Fruit fly (Drosophila melanogaster) whole organism, embryonic: ENCODE measurements around the gene CG15764.

Experiments
- Adf1 ChIP-seq: fragments of 200-800 bp; sonication (Bioruptor generic); IDR thresholded peaks from 2 replicates; pipeline ENCODE4 v1.3.6; 2022; ENCODE audit warnings: missing biosample characterization, missing genetic modification characterization
- BtbVII ChIP-seq: fragments of 200-800 bp; sonication (Bioruptor generic); optimal IDR thresholded peaks from 3 replicates; lab custom pipeline; 2017; ENCODE audit warnings: missing biosample characterization, mild to moderate bottlenecking, missing genetic modification characterization
- CG10431 ChIP-seq: fragments of 200-800 bp; sonication (Bioruptor generic); optimal IDR thresholded peaks from 3 replicates; lab custom pipeline; 2018; ENCODE audit warnings: missing biosample characterization, mild to moderate bottlenecking, missing genetic modification characterization
- CG11093 ChIP-seq: fragments of 200-800 bp; sonication (Bioruptor generic); IDR thresholded peaks from 3 replicates; pipeline ENCODE4 v1.3.6; 2022; ENCODE audit warnings: missing biosample characterization, missing genetic modification characterization
- CG12769 ChIP-seq: fragments of 200-800 bp; sonication (Bioruptor generic); optimal IDR thresholded peaks from 2 replicates; lab custom pipeline; 2019; ENCODE audit warnings: missing biosample characterization, mild to moderate bottlenecking, missing genetic modification characterization, moderate library complexity
- CG18599 ChIP-seq: fragments of 200-800 bp; sonication (Bioruptor generic); optimal IDR thresholded peaks from 3 replicates; lab custom pipeline; 2017; ENCODE audit warnings: missing biosample characterization, missing genetic modification characterization, mild to moderate bottlenecking, moderate library complexity, missing genetic modification reagents
- CG5180 ChIP-seq: fragments of 200-800 bp; sonication (Bioruptor generic); optimal IDR thresholded peaks from 3 replicates; lab custom pipeline; 2017; ENCODE audit warnings: missing biosample characterization, missing genetic modification characterization, mild to moderate bottlenecking, moderate library complexity, missing genetic modification reagents
- CG6689 ChIP-seq: fragments of 200-800 bp; sonication (Bioruptor generic); IDR thresholded peaks from 2 replicates; pipeline ENCODE4 v1.3.6; 2022; ENCODE audit warnings: missing biosample characterization, missing genetic modification characterization
- CG7786 ChIP-seq: fragments of 200-800 bp; sonication (Bioruptor generic); optimal IDR thresholded peaks from 2 replicates; lab custom pipeline; 2016; ENCODE audit warnings: missing biosample characterization, missing genetic modification characterization
- CG8089 ChIP-seq: fragments of 200-800 bp; sonication (Bioruptor generic); optimal IDR thresholded peaks from 3 replicates; lab custom pipeline; 2016; ENCODE audit warnings: missing biosample characterization, missing genetic modification characterization
- CG8281 ChIP-seq: fragments of 200-800 bp; sonication (Bioruptor generic); optimal IDR thresholded peaks from 2 replicates; lab custom pipeline; 2018; ENCODE audit warnings: missing biosample characterization, mild to moderate bottlenecking, missing genetic modification characterization, moderate library complexity
- CG8765 ChIP-seq: fragments of 200-800 bp; sonication (Bioruptor generic); IDR thresholded peaks from 2 replicates; pipeline ENCODE4 v1.3.6; 2022; ENCODE audit warnings: missing biosample characterization, missing genetic modification characterization
- CkIIα-i1 ChIP-seq: fragments of 200-800 bp; sonication (Bioruptor generic); IDR thresholded peaks from 2 replicates; pipeline ENCODE4 v1.3.6; 2022; ENCODE audit warnings: missing biosample characterization, missing genetic modification characterization
- Dll ChIP-seq: fragments of 200-800 bp; sonication (Bioruptor generic); IDR thresholded peaks from 4 replicates; pipeline ENCODE4 v1.3.6; 2022; ENCODE audit warnings: missing biosample characterization, missing genetic modification characterization; ENCODE audit not compliant: partially characterized antibody
- Eip74EF ChIP-seq, 2 experiments: fragments of 200-800 bp in 1 of 2; fragments of >200 bp in 1 of 2; sonication (Bioruptor generic) in 1 of 2; optimal IDR thresholded peaks; 2 replicates each; lab custom pipeline; 2017 to 2019; ENCODE audit warnings: missing biosample characterization in 2 of 2, missing genetic modification characterization in 2 of 2, mild to moderate bottlenecking in 1 of 2, moderate library complexity in 1 of 2
- Fer2 ChIP-seq: fragments of 200-800 bp; sonication (Bioruptor generic); optimal IDR thresholded peaks from 2 replicates; lab custom pipeline; 2018; ENCODE audit warnings: missing biosample characterization, mild to moderate bottlenecking, missing genetic modification characterization, moderate library complexity
- H15 ChIP-seq: fragments of 200-800 bp; sonication (Bioruptor generic); IDR thresholded peaks from 3 replicates; pipeline ENCODE4 v1.3.6; 2022; ENCODE audit warnings: missing biosample characterization, missing genetic modification characterization
- HLH54F ChIP-seq: fragments of 200-800 bp; sonication (Bioruptor generic); optimal IDR thresholded peaks from 3 replicates; lab custom pipeline; 2016; ENCODE audit warnings: missing biosample characterization, missing genetic modification characterization
- HLHmδ ChIP-seq: fragments of 200-800 bp; sonication (Bioruptor generic); optimal IDR thresholded peaks from 2 replicates; lab custom pipeline; 2018; ENCODE audit warnings: missing biosample characterization, mild to moderate bottlenecking, missing genetic modification characterization, moderate library complexity
- Hand ChIP-seq: fragments of 200-800 bp; sonication (Bioruptor generic); optimal IDR thresholded peaks from 2 replicates; lab custom pipeline; 2017; ENCODE audit warnings: mild to moderate bottlenecking, missing biosample characterization, missing genetic modification reagents, missing genetic modification characterization
- Hr3 ChIP-seq: fragments of 200-800 bp; sonication (Bioruptor generic); optimal IDR thresholded peaks from 3 replicates; lab custom pipeline; 2016; ENCODE audit warnings: missing biosample characterization, missing genetic modification characterization
- MESR4 ChIP-seq: fragments of 200-800 bp; sonication (Bioruptor generic); optimal IDR thresholded peaks from 2 replicates; lab custom pipeline; 2018; ENCODE audit warnings: missing biosample characterization, mild to moderate bottlenecking, missing genetic modification characterization, moderate library complexity
- MTF-1 ChIP-seq: fragments of 200-800 bp; sonication (Bioruptor generic); optimal IDR thresholded peaks from 2 replicates; lab custom pipeline; 2018; ENCODE audit warnings: missing biosample characterization, mild to moderate bottlenecking, missing genetic modification characterization, borderline replicate concordance
- Mes4 ChIP-seq: fragments of 200-800 bp; sonication (Bioruptor generic); optimal IDR thresholded peaks from 2 replicates; lab custom pipeline; 2016; ENCODE audit warnings: missing biosample characterization, missing genetic modification characterization
- Mrtf ChIP-seq: fragments of 200-800 bp; sonication (Bioruptor generic); IDR thresholded peaks from 3 replicates; pipeline ENCODE4 v1.3.6; 2022; ENCODE audit warnings: missing biosample characterization, missing genetic modification characterization
- NC2α ChIP-seq: fragments of 200-800 bp; sonication (Bioruptor generic); optimal IDR thresholded peaks from 2 replicates; lab custom pipeline; 2016; ENCODE audit warnings: missing biosample characterization, missing genetic modification characterization
- Oaz ChIP-seq: fragments of 200-800 bp; sonication (Bioruptor generic); IDR thresholded peaks from 2 replicates; pipeline ENCODE4 v1.3.6; 2022; ENCODE audit warnings: missing biosample characterization, missing genetic modification characterization
- Rx ChIP-seq: fragments of 200-800 bp; sonication (Bioruptor generic); IDR thresholded peaks from 2 replicates; pipeline ENCODE4 v1.3.6; 2022; ENCODE audit warnings: missing biosample characterization, missing genetic modification characterization
- Six4 ChIP-seq: fragments of 200-800 bp; sonication (Bioruptor generic); optimal IDR thresholded peaks from 2 replicates; lab custom pipeline; 2016; ENCODE audit warnings: missing biosample characterization, missing genetic modification characterization
- abd-A ChIP-seq: fragments of 200-800 bp; sonication (Bioruptor generic); optimal IDR thresholded peaks from 3 replicates; lab custom pipeline; 2019; ENCODE audit warnings: missing biosample characterization, mild to moderate bottlenecking, missing genetic modification characterization, moderate library complexity
- ase ChIP-seq: fragments of 200-800 bp; sonication (Bioruptor generic); IDR thresholded peaks from 3 replicates; pipeline ENCODE4 v1.3.6; 2022; ENCODE audit warnings: missing biosample characterization, missing genetic modification characterization
- chinmo ChIP-seq: fragments of 200-800 bp; sonication (Bioruptor generic); IDR thresholded peaks from 4 replicates; pipeline ENCODE4 v1.3.6; 2022; ENCODE audit warnings: missing biosample characterization, missing genetic modification characterization; ENCODE audit not compliant: partially characterized antibody
- dmrt99B ChIP-seq: fragments of 200-800 bp; sonication (Bioruptor generic); optimal IDR thresholded peaks from 2 replicates; lab custom pipeline; 2018; ENCODE audit warnings: missing biosample characterization, mild to moderate bottlenecking, missing genetic modification characterization, moderate library complexity
- exex ChIP-seq: fragments of 200-800 bp; sonication (Bioruptor generic); optimal IDR thresholded peaks from 4 replicates; lab custom pipeline; 2018; ENCODE audit warnings: missing biosample characterization, mild to moderate bottlenecking, missing genetic modification characterization, moderate library complexity
- grn ChIP-seq: fragments of 200-800 bp; sonication (Bioruptor generic); optimal IDR thresholded peaks from 3 replicates; lab custom pipeline; 2017; ENCODE audit warnings: missing biosample characterization, missing genetic modification characterization
- gsb ChIP-seq: fragments of 200-800 bp; sonication (Bioruptor generic); IDR thresholded peaks from 2 replicates; pipeline ENCODE4 v1.3.6; 2022; ENCODE audit warnings: missing biosample characterization, missing genetic modification characterization
- her ChIP-seq: fragments of 200-800 bp; sonication (Bioruptor generic); optimal IDR thresholded peaks from 2 replicates; lab custom pipeline; 2016; ENCODE audit warnings: missing biosample characterization, missing genetic modification characterization
- kah ChIP-seq: fragments of 200-800 bp; sonication (Bioruptor generic); optimal IDR thresholded peaks from 2 replicates; lab custom pipeline; 2018; ENCODE audit warnings: missing biosample characterization, mild to moderate bottlenecking, missing genetic modification characterization
- lbe ChIP-seq: fragments of 200-800 bp; sonication (Bioruptor generic); optimal IDR thresholded peaks from 2 replicates; lab custom pipeline; 2016; ENCODE audit warnings: missing biosample characterization, mild to moderate bottlenecking, missing genetic modification characterization
- lov ChIP-seq, 2 experiments: fragments of 200-800 bp in 1 of 2; fragments of >200 bp in 1 of 2; sonication (Bioruptor generic) in 1 of 2; IDR thresholded peaks in 1 of 2; optimal IDR thresholded peaks in 1 of 2; 2 replicates in 1 of 2; 3 replicates in 1 of 2; pipeline versions ENCODE4 v1.3.6 to Lab custom; 2017 to 2022; ENCODE audit warnings: missing biosample characterization in 1 of 2, missing genetic modification characterization in 1 of 2
- mld ChIP-seq: fragments of 200-800 bp; sonication (Bioruptor generic); IDR thresholded peaks from 3 replicates; pipeline ENCODE4 v1.3.6; 2022; ENCODE audit warnings: missing biosample characterization, missing genetic modification characterization; ENCODE audit not compliant: partially characterized antibody
- nau ChIP-seq: fragments of 200-800 bp; sonication (Bioruptor generic); optimal IDR thresholded peaks from 3 replicates; lab custom pipeline; 2017; ENCODE audit warnings: missing biosample characterization, mild to moderate bottlenecking, missing genetic modification characterization, missing genetic modification reagents
- onecut ChIP-seq: fragments of 200-800 bp; sonication (Bioruptor generic); IDR thresholded peaks from 2 replicates; pipeline ENCODE4 v1.3.6; 2022; ENCODE audit warnings: missing biosample characterization, missing genetic modification characterization
- pho ChIP-seq: fragments of 200-800 bp; sonication (Bioruptor generic); optimal IDR thresholded peaks from 2 replicates; lab custom pipeline; 2016; ENCODE audit warnings: missing biosample characterization, missing genetic modification characterization
- run ChIP-seq: fragments of 200-800 bp; sonication (Bioruptor generic); optimal IDR thresholded peaks from 3 replicates; lab custom pipeline; 2018; ENCODE audit warnings: missing biosample characterization, mild to moderate bottlenecking, missing genetic modification characterization
- tx ChIP-seq: fragments of 200-800 bp; sonication (Bioruptor generic); optimal IDR thresholded peaks from 2 replicates; lab custom pipeline; 2016; ENCODE audit warnings: missing biosample characterization, missing genetic modification characterization
- vfl ChIP-seq: fragments of 200-800 bp; sonication (Bioruptor generic); optimal IDR thresholded peaks from 2 replicates; lab custom pipeline; 2016; ENCODE audit warnings: missing biosample characterization, missing genetic modification characterization
- wor ChIP-seq: fragments of 200-800 bp; sonication (Bioruptor generic); IDR thresholded peaks from 2 replicates; pipeline ENCODE4 v1.3.6; 2022; ENCODE audit warnings: missing biosample characterization, missing genetic modification characterization
- zfh1 ChIP-seq: fragments of 200-800 bp; sonication (Bioruptor generic); IDR thresholded peaks from 3 replicates; pipeline ENCODE4 v1.3.6; 2022; ENCODE audit warnings: missing biosample characterization, missing genetic modification characterization

CG15764 gene

DNA sequence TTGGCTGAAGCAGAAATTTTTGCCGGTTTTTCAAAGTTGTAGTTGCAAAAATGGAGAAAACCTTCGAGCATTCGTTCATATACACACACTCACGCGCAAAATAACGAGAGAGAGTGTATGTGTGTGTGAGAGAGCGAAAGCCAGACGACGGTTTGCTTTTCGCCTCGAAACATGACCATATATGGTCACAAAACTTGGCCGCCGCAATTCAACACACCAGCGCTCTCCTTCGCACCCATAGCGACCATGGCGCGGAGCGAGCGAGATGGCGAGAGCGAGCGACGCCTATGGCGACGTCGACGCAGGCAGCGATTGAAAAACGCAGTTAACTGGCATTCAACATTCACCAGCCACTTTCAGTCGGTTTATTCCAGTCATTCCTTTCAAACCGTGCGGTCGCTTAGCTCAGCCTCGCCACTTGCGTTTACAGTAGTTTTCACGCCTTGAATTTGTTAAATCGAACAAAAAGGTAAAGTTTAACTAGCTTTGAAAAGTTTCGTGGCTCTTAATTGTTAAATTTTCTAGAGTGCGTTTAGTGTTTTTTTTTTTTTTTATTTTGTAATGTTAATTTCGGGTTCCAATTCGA is 32.8 kb downstream of the CG15764 start (continued):
- TF ChIP-seq kah (GFP tag; lab: Kevin White, UChicago) (peak; percentile 24), Mes4 (no peak), mld (GFP tag; lab: Robert Waterston, UW) (no peak), grn (GFP tag; lab: Kevin White, UChicago) (no peak), NC2α (GFP tag; lab: Kevin White, UChicago) (no peak), zfh1 (peak; percentile 37; the same call in 1 of the 3 replicates), CG6689 (GFP tag; lab: Robert Waterston, UW) (no peak), lbe (GFP tag; lab: Kevin White, UChicago) (peak; percentile 41), CG7786 (GFP tag; lab: Kevin White, UChicago) (peak; percentile 25), her (GFP tag; lab: Kevin White, UChicago) (peak; percentile 58), Rx (GFP tag; lab: Robert Waterston, UW) (no peak), Six4 (GFP tag; lab: Kevin White, UChicago) (no peak), Mrtf (peak; percentile 57; the same call in 1 of the 3 replicates), lov (optimal IDR thresholded peaks at IDR 0.05; lab: Kevin White, UChicago) (no peak), lov (GFP tag; IDR thresholded peaks at IDR 0.05; lab: Robert Waterston, UW) (no peak), Dll (GFP tag; lab: Robert Waterston, UW) (0 out of 4 replicates have a peak, but pooled peaks have one; percentile 34), abd-A (tag; lab: Kevin White, UChicago) (peak; percentile 83), vfl (GFP tag; lab: Kevin White, UChicago) (no peak), onecut (GFP tag; lab: Robert Waterston, UW) (no peak; the same call in 1 of the 2 replicates), dmrt99B (tag; lab: Kevin White, UChicago) (peak; percentile 31), CkIIα-i1 (GFP tag; lab: Robert Waterston, UW) (no peak), CG11093 (GFP tag; lab: Robert Waterston, UW) (no peak), HLH54F (GFP tag; lab: Kevin White, UChicago) (peak; percentile 7), gsb (GFP tag; lab: Robert Waterston, UW) (no peak), tx (GFP tag; lab: Kevin White, UChicago) (no peak), Eip74EF (GFP tag; optimal IDR thresholded peaks at IDR 0.05; lab: Kevin White, UChicago) (peak in 1 of 2 experiments; percentile 15), Hr3 (GFP tag; lab: Kevin White, UChicago) (no peak), run (tag; lab: Kevin White, UChicago) (no peak), Oaz (no peak), H15 (GFP tag; lab: Robert Waterston, UW) (no peak), chinmo (peak; percentile 86; the same call in 2 of the 4 replicates), nau (no peak), MESR4 (no peak), pho (GFP tag; lab: Kevin White, UChicago) (no peak), Fer2 (tag; lab: Kevin White, UChicago) (no peak), HLHmδ (GFP tag; lab: Kevin White, UChicago) (peak; percentile 5), ase (GFP tag; lab: Robert Waterston, UW) (no peak), CG8089 (GFP tag; lab: Kevin White, UChicago) (peak; percentile 43), BtbVII (GFP tag; lab: Kevin White, UChicago) (no peak), CG18599 (GFP tag; lab: Kevin White, UChicago) (peak; percentile 54), CG10431 (GFP tag; lab: Kevin White, UChicago) (peak; percentile 39), CG8765 (GFP tag; lab: Robert Waterston, UW) (no peak), CG8281 (tag; lab: Kevin White, UChicago) (no peak), Adf1 (GFP tag; lab: Robert Waterston, UW) (peak; percentile 99), MTF-1 (GFP tag; lab: Kevin White, UChicago) (no peak), wor (GFP tag; lab: Robert Waterston, UW) (no peak), CG5180 (no peak), exex (tag; lab: Kevin White, UChicago) (no peak), Hand (GFP tag; lab: Kevin White, UChicago) (no peak), CG12769 (tag; lab: Kevin White, UChicago) (peak; percentile 65)
